Fruit fly (Drosophila melanogaster): ENCODE results near the gene CG9541.

CG9541 gene

DNA sequence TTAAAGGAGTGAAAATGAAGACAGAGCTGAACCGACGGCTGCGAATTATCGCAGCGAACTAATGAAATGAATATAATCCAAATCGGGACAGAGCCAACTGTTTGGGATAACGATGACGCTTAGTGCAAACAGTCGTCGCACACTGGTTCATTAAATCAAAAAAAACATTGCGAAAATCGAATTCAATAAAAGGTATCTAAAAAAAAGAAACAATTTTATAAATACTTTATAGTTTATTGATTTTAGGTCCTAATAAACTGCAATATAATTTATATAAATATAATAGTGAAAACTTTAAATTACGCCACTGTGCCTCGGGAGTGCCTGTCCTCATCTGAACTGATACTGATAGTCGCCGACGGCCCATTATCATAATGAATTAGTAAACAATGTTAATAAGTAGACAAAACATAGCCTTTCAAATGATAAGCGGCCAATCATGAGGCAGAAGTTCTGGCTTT is 16.2 kb downstream of the CG9541 start, which contains the start of gene CG31886 (continued):
- TF ChIP-seq CG7556 (GFP tag; optimal IDR thresholded peaks at IDR 0.05) (no peak), Taf1 (GFP tag; IDR thresholded peaks at IDR 0.05) (peak; percentile 52; the same call in 1 of the 2 replicates), BtbVII (GFP tag; optimal IDR thresholded peaks at IDR 0.05) (peak; percentile 15), sim (GFP tag; IDR thresholded peaks at IDR 0.05) (no peak), bsh (GFP tag; optimal IDR thresholded peaks at IDR 0.05) (no peak), Fer3 (tag; optimal IDR thresholded peaks at IDR 0.05) (no peak), sens (GFP tag) (peak; percentile 78), CG16863 (GFP tag; optimal IDR thresholded peaks at IDR 0.05) (no peak), Hr51 (GFP tag; optimal IDR thresholded peaks at IDR 0.05) (no peak), CG15601 (tag; optimal IDR thresholded peaks at IDR 0.05) (peak; percentile 8), Hmx (GFP tag; optimal IDR thresholded peaks at IDR 0.05) (no peak), lmd (GFP tag; IDR thresholded peaks at IDR 0.05) (peak; percentile 31; the same call in 1 of the 2 replicates), Bteb2 (GFP tag; optimal IDR thresholded peaks at IDR 0.05) (no peak), lab (GFP tag; optimal IDR thresholded peaks at IDR 0.05) (peak; percentile 55), CG7357 (GFP tag; IDR thresholded peaks at IDR 0.05) (no peak), crol (GFP tag; IDR thresholded peaks at IDR 0.05) (no peak), sug (tag; optimal IDR thresholded peaks at IDR 0.05) (no peak), CG12219 (GFP tag; optimal IDR thresholded peaks at IDR 0.05) (no peak), pfk (GFP tag; optimal IDR thresholded peaks at IDR 0.05) (no peak), Lpt (GFP tag; optimal IDR thresholded peaks at IDR 0.05) (no peak), shn (GFP tag; optimal IDR thresholded peaks at IDR 0.05) (no peak), nmo (GFP tag; optimal IDR thresholded peaks at IDR 0.05) (peak; percentile 15), CG11247 (GFP tag; IDR thresholded peaks at IDR 0.05) (no peak), CG2120 (GFP tag; optimal IDR thresholded peaks at IDR 0.05) (peak; percentile 38), grau (tag; optimal IDR thresholded peaks at IDR 0.05) (peak; percentile 6), Jarid2 (GFP tag; optimal IDR thresholded peaks at IDR 0.05) (no peak), dpn (GFP tag; optimal IDR thresholded peaks at IDR 0.05) (no peak), ind (GFP tag; optimal IDR thresholded peaks at IDR 0.05) (peak; percentile 3), Awh (GFP tag; IDR thresholded peaks at IDR 0.05) (no peak), Ssrp (tag; optimal IDR thresholded peaks at IDR 0.05) (peak; percentile 22), CG17361 (GFP tag; IDR thresholded peaks at IDR 0.05) (no peak), CG10979 (tag; optimal IDR thresholded peaks at IDR 0.05) (peak; percentile 27), CG8089 (GFP tag; optimal IDR thresholded peaks at IDR 0.05) (no peak), cas (GFP tag; IDR thresholded peaks at IDR 0.05) (no peak), hth (optimal IDR thresholded peaks at IDR 0.05) (no peak), Aef1 (GFP tag; IDR thresholded peaks at IDR 0.05) (no peak), stc (GFP tag; IDR thresholded peaks at IDR 0.05) (0 out of 2 replicates have a peak, but pooled peaks have one; percentile 52), CG31365 (tag; optimal IDR thresholded peaks at IDR 0.05) (no peak), CG13775 (GFP tag; optimal IDR thresholded peaks at IDR 0.05) (no peak), CG10366 (GFP tag; IDR thresholded peaks at IDR 0.05) (peak; percentile 34), Chrac-16 (GFP tag; optimal IDR thresholded peaks at IDR 0.05) (peak; percentile 2), Hr39 (optimal IDR thresholded peaks at IDR 0.05) (no peak), bcd (GFP tag; optimal IDR thresholded peaks at IDR 0.05) (no peak), ap (GFP tag; IDR thresholded peaks at IDR 0.05) (0 out of 2 replicates have a peak, but pooled peaks have one; percentile 14), wor (GFP tag; IDR thresholded peaks at IDR 0.05) (no peak), CG18476 (GFP tag; optimal IDR thresholded peaks at IDR 0.05) (no peak), Dp (GFP tag; optimal IDR thresholded peaks at IDR 0.05) (no peak), Scr (GFP tag; IDR thresholded peaks at IDR 0.05; ENCODE audit: partially characterized antibody) (no peak), disco-r (GFP tag; optimal IDR thresholded peaks at IDR 0.05) (no peak), CG7372 (GFP tag; IDR thresholded peaks at IDR 0.05) (peak; percentile 28; the same call in 1 of the 2 replicates), CG17912 (GFP tag; optimal IDR thresholded peaks at IDR 0.05) (no peak), odd (GFP tag; optimal IDR thresholded peaks at IDR 0.05) (no peak)

All from whole organism, embryonic.